Fruit fly (Drosophila melanogaster) whole organism, wandering third instar larva: ENCODE results near the gene CG6398.

Experiments used
- Abd-B ChIP-seq: fragments of >200 bp; optimal IDR thresholded peaks from 2 replicates; lab custom pipeline; 2017; ENCODE audit warnings: missing biosample characterization, missing genetic modification characterization
- GATAd ChIP-seq: sonication (Bioruptor generic); optimal IDR thresholded peaks from 2 replicates; lab custom pipeline; 2016; ENCODE audit warnings: missing biosample characterization, missing genetic modification characterization
- HLH106 ChIP-seq: fragments of 200-800 bp; optimal IDR thresholded peaks from 3 replicates; lab custom pipeline; 2019; ENCODE audit warnings: missing biosample characterization, mild to moderate bottlenecking, missing genetic modification characterization, moderate library complexity
- Hr83 ChIP-seq: fragments of 200-300 bp; sonication (Bioruptor generic); optimal IDR thresholded peaks from 2 replicates; lab custom pipeline; 2016; ENCODE audit warnings: missing biosample characterization, mild to moderate bottlenecking, missing genetic modification characterization, moderate library complexity; ENCODE audit not compliant: poor library complexity, severe bottlenecking
- Mio ChIP-seq: sonication (Bioruptor generic); optimal IDR thresholded peaks from 2 replicates; lab custom pipeline; 2016; ENCODE audit warnings: missing biosample characterization, missing genetic modification characterization
- OdsH ChIP-seq: fragments of 200-800 bp; sonication (Bioruptor generic); optimal IDR thresholded peaks from 2 replicates; lab custom pipeline; 2016; ENCODE audit warnings: missing biosample characterization, mild to moderate bottlenecking, missing genetic modification characterization
- br ChIP-seq: fragments of 200-800 bp; sonication (Bioruptor generic); optimal IDR thresholded peaks from 2 replicates; lab custom pipeline; 2016; ENCODE audit warnings: missing biosample characterization, missing genetic modification characterization
- dl ChIP-seq, 2 experiments: fragments of 175-275, 200-275 bp in 1 of 2; fragments of 200-275 bp in 1 of 2; sonication (Bioruptor generic); optimal IDR thresholded peaks; lab custom pipeline; 2018; ENCODE audit warnings: mild to moderate bottlenecking in 2 of 2, missing biosample characterization in 2 of 2, missing genetic modification characterization in 2 of 2, moderate library complexity in 2 of 2; ENCODE audit not compliant: partially characterized antibody in 2 of 2, insufficient read depth in 1 of 2
- dmrt93B ChIP-seq: fragments of 200-800 bp; sonication (Bioruptor generic); optimal IDR thresholded peaks from 2 replicates; lab custom pipeline; 2018; ENCODE audit warnings: missing biosample characterization, mild to moderate bottlenecking, missing genetic modification characterization
- ey ChIP-seq: fragments of 200-800 bp; sonication (Bioruptor generic); optimal IDR thresholded peaks from 2 replicates; lab custom pipeline; 2016; ENCODE audit warnings: missing biosample characterization, missing genetic modification characterization
- foxo ChIP-seq, 2 experiments: fragments of 200-800 bp; sonication (Bioruptor generic); optimal IDR thresholded peaks; 2 replicates in 1 of 2; 3 replicates in 1 of 2; lab custom pipeline; 2016 to 2017; ENCODE audit warnings: missing biosample characterization in 2 of 2, missing genetic modification characterization in 2 of 2
- pan ChIP-seq: fragments of >200 bp; optimal IDR thresholded peaks from 2 replicates; lab custom pipeline; 2017
- psq ChIP-seq: fragments of 200-800 bp; sonication (Bioruptor generic); optimal IDR thresholded peaks from 3 replicates; lab custom pipeline; 2017; ENCODE audit warnings: missing biosample characterization, mild to moderate bottlenecking, missing genetic modification characterization, moderate library complexity
- usp ChIP-seq: fragments of >200 bp; optimal IDR thresholded peaks from 2 replicates; lab custom pipeline; 2017; ENCODE audit warnings: missing biosample characterization, missing genetic modification characterization

DNA sequence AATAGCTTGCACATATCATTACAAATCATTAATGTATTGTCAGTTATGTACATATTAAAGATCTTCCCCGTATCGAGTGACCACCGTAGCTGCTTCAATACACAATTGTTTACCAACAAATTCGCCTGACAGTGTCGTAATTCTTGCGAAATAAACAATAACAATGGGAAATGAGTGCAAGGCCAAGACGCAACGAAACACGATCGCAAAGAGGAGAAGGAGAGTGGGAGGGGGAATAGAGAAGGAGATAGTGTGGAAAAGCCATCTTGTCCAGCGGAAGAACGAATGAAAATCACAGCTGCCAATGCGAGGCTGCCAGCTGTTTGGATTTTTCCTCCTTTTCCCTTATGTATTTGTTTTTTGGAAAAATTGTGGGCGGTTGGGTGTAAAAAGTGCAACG is 54.7 kb downstream of the CG6398 start:
- TF ChIP-seq ey (GFP tag; lab: Kevin White, UChicago) (no peak), pan (no peak), HLH106 (tag; lab: Kevin White, UChicago) (no peak), br (no peak), dl (GFP tag; optimal IDR thresholded peaks at IDR 0.05; lab: Kevin White, UChicago; ENCODE audit: insufficient read depth in 1 of 2, partially characterized antibody in 2 of 2) (no peak), usp (no peak), psq (GFP tag; lab: Kevin White, UChicago) (peak; percentile 13), OdsH (GFP tag; lab: Kevin White, UChicago) (no peak), Hr83 (GFP tag; lab: Kevin White, UChicago) (no peak), foxo (GFP tag; optimal IDR thresholded peaks at IDR 0.05; lab: Kevin White, UChicago) (no peak), Mio (GFP tag; lab: Kevin White, UChicago) (no peak), GATAd (GFP tag; lab: Kevin White, UChicago) (no peak), Abd-B (GFP tag; lab: Kevin White, UChicago) (no peak), dmrt93B (no peak)
